Worm (Caenorhabditis elegans): ENCODE data around the gene dyf-4.

The dyf-4 gene

DNA sequence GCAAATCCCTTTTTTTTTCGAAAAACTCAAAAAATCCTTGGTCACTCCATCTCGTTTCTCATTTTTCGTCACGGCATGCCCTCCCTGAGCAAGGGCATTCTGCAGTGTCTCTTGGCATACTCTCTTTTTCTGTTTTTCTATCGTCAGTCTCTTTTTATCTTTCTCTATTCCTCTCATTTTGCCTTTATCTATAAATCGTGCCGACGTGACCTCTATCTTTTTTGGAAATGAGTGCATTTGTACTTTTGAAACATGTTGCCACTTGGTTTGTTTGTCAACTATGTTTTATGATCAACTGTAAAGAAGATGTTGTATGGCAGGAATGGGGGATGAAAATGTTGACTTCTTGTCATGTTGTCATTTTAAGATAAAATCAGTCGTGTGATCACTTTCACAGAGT lies 3.4 kb upstream of the dyf-4 start:
- TF ChIP-seq aha-1 (tag): peak; percentile 86
- TF ChIP-seq lin-15B (tag; optimal IDR thresholded peaks at IDR 0.05): no peak
- no peak for TF ChIP-seq tag-97 (GFP tag; IDR thresholded peaks at IDR 0.05)
- peak; percentile 65 for TF ChIP-seq nhr-11 (tag; optimal IDR thresholded peaks at IDR 0.05)
- TF ChIP-seq hlh-30 (tag; optimal IDR thresholded peaks at IDR 0.05; ENCODE audit: insufficient read depth): peak; percentile 80
- peak; percentile 48 for TF ChIP-seq pqm-1 (tag; optimal IDR thresholded peaks at IDR 0.05)
- TF ChIP-seq skn-1 (tag; optimal IDR thresholded peaks at IDR 0.05): no peak
- no peak for TF ChIP-seq daf-16 (GFP tag; optimal IDR thresholded peaks at IDR 0.05)
- peak; percentile 70 for TF ChIP-seq daf-16 (tag; optimal IDR thresholded peaks at IDR 0.05)
- TF ChIP-seq tra-1 (GFP tag; IDR thresholded peaks at IDR 0.05): no peak
- no peak for TF ChIP-seq attf-4 (tag; optimal IDR thresholded peaks at IDR 0.05)
- TF ChIP-seq lsy-2 (tag; optimal IDR thresholded peaks at IDR 0.05): peak; percentile 18 to 76
- TF ChIP-seq nhr-48 (tag; optimal IDR thresholded peaks at IDR 0.05): peak; percentile 74
- peak; percentile 81 for TF ChIP-seq nhr-28 (tag; optimal IDR thresholded peaks at IDR 0.05)
- TF ChIP-seq hmg-1.1 (GFP tag; IDR thresholded peaks at IDR 0.05): peak; percentile 44; the same call in 1 of the 2 replicates
- peak; percentile 60 for TF ChIP-seq dmd-6 (GFP tag; IDR thresholded peaks at IDR 0.05)
- peak; percentile 74 for TF ChIP-seq nhr-77 (tag; optimal IDR thresholded peaks at IDR 0.05)
- peak; percentile 19 to 79 for TF ChIP-seq mdl-1 (tag; optimal IDR thresholded peaks at IDR 0.05)
- peak in 1 of 2 experiments; percentile 99 for TF ChIP-seq unc-62 (GFP tag; optimal IDR thresholded peaks at IDR 0.05 in 1 of 2)
- TF ChIP-seq unc-62 (tag; optimal IDR thresholded peaks at IDR 0.05): no peak
- TF ChIP-seq Y5F2A.4 (GFP tag; optimal IDR thresholded peaks at IDR 0.05): no peak
- peak; percentile 70 for TF ChIP-seq hlh-11 (tag; optimal IDR thresholded peaks at IDR 0.05)
- TF ChIP-seq hif-1 (tag; optimal IDR thresholded peaks at IDR 0.05): peak in 1 of 2 experiments; percentile 77
- no peak for TF ChIP-seq jun-1 (tag; optimal IDR thresholded peaks at IDR 0.05)
- TF ChIP-seq mxl-3 (GFP tag; optimal IDR thresholded peaks at IDR 0.05): peak; percentile 54
- no peak for TF ChIP-seq lim-7 (GFP tag; IDR thresholded peaks at IDR 0.05)
- TF ChIP-seq fkh-10 (GFP tag; optimal IDR thresholded peaks at IDR 0.05): no peak
- TF ChIP-seq rbr-2 (tag; optimal IDR thresholded peaks at IDR 0.05): peak; percentile 19
- no peak for TF ChIP-seq lin-39 (tag; optimal IDR thresholded peaks at IDR 0.05)
- TF ChIP-seq daf-12 (tag; optimal IDR thresholded peaks at IDR 0.05): peak; percentile 30
- peak; percentile 71 for TF ChIP-seq nhr-25 (tag; optimal IDR thresholded peaks at IDR 0.05; ENCODE audit: borderline replicate concordance, insufficient read depth)
- TF ChIP-seq mep-1 (tag; optimal IDR thresholded peaks at IDR 0.05): peak; percentile 64
- no peak for TF ChIP-seq F37D6.2 (tag; optimal IDR thresholded peaks at IDR 0.05)
- no peak for TF ChIP-seq ctbp-1 (GFP tag; IDR thresholded peaks at IDR 0.05)
- peak; percentile 33 for TF ChIP-seq nhr-6 (tag; optimal IDR thresholded peaks at IDR 0.05)
- TF ChIP-seq dve-1 (tag; optimal IDR thresholded peaks at IDR 0.05; ENCODE audit: insufficient read depth): peak; percentile 75

DNA sequence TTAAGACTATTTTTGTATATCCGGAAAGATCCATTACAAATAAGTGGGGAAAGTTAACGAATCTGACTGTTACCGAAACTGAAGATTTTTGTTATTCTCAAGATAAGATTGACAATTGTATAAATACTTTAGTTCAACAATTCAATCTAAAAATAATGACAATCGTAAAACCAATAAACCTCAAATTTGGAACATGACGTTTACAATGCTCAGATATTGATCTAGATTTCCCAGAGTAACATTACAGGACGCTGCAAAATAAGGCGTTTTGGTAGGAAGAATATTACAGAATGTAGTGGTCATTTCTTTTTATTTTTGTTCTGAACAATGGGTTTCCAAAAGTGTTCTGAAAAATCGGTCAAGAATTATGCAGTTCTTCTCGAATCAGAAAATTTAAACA lies 1.2 kb upstream of the dyf-4 start, which contains the start of gene F45D3.1:
TSS of gene F45D3.1 (plus strand) at position 301 of the 400 bp plus-strand sequence.
- TF ChIP-seq mep-1 (tag; optimal IDR thresholded peaks at IDR 0.05): no peak
- no peak for TF ChIP-seq fos-1 (tag; optimal IDR thresholded peaks at IDR 0.05)
- no peak for TF ChIP-seq D1046.2 (GFP tag; IDR thresholded peaks at IDR 0.05)
- TF ChIP-seq ceh-62 (tag; optimal IDR thresholded peaks at IDR 0.05): no peak
- no peak for TF ChIP-seq hif-1 (tag; optimal IDR thresholded peaks at IDR 0.05)
- TF ChIP-seq saeg-2 (GFP tag; IDR thresholded peaks at IDR 0.05): no peak
- no peak for TF ChIP-seq ama-1 (optimal IDR thresholded peaks at IDR 0.05)
- TF ChIP-seq tra-1 (GFP tag; IDR thresholded peaks at IDR 0.05): no peak
- TF ChIP-seq spr-1 (tag; optimal IDR thresholded peaks at IDR 0.05): no peak
- TF ChIP-seq nhr-77 (tag; optimal IDR thresholded peaks at IDR 0.05): no peak
- TF ChIP-seq rbr-2 (tag; optimal IDR thresholded peaks at IDR 0.05): no peak
